Worm (Caenorhabditis elegans): ENCODE data around the gene ZK1127.12.

DNA sequence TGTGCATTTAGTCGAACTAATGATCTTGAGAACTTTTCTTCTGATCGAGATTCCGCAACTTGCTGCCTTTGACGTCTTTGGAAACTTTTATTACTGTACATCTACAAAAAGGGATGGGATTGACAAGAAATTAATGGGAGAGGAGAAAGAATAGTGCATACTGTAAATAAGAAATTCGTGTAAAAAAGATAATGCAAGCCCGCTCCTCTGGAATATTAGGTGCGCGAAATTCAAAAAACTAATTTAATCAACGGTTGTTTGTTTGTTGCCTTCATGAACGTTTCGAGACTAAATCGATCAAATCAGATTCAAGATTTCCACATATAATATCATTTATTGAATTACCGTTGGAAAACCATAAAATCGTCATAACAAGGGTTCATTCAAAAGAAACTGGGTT lies 18.0 kb downstream of the ZK1127.12 start, which contains the start of gene him-14:
- no peak for TF ChIP-seq ztf-11 (tag; optimal IDR thresholded peaks at IDR 0.05)
- no peak for TF ChIP-seq ceh-20 (GFP tag; IDR thresholded peaks at IDR 0.05)
- TF ChIP-seq hif-1 (tag; optimal IDR thresholded peaks at IDR 0.05), result no peak
- TF ChIP-seq F44E2.7 (GFP tag; IDR thresholded peaks at IDR 0.05), result no peak
- TF ChIP-seq pha-4 (GFP tag; IDR thresholded peaks at IDR 0.05), result no peak
- no peak for TF ChIP-seq pha-4 (tag; optimal IDR thresholded peaks at IDR 0.05)

Measured in whole organism, L4 larva.